Worm (Caenorhabditis elegans): ENCODE results near the gene F53B2.8.

- TF ChIP-seq flt-1 (GFP tag; IDR thresholded peaks at IDR 0.05) (no peak), med-1 (GFP tag; optimal IDR thresholded peaks at IDR 0.05; ENCODE audit: insufficient read depth) (no peak), klf-2 (GFP tag; conservative IDR thresholded peaks at IDR 0.05) (no peak), ztf-23 (GFP tag; IDR thresholded peaks at IDR 0.05) (no peak), T22C8.4 (GFP tag; IDR thresholded peaks at IDR 0.05) (no peak), tab-1 (GFP tag; IDR thresholded peaks at IDR 0.05) (no peak), ref-1 (GFP tag; conservative IDR thresholded peaks at IDR 0.05) (no peak), ztf-29 (GFP tag; IDR thresholded peaks at IDR 0.05) (no peak), cog-1 (tag; optimal IDR thresholded peaks at IDR 0.05) (no peak)
These were observed 1.8 kb downstream of the F53B2.8 start, which contains the start of gene eak-4 for ce11 chrIV:12525409-12525808.

All from whole organism, midembryonic.